Worm (Caenorhabditis elegans): ENCODE results near the gene ubc-19.

- TF ChIP-seq snpc-4 (tag; optimal IDR thresholded peaks at IDR 0.05) (no peak), lsy-2 (tag; optimal IDR thresholded peaks at IDR 0.05) (no peak), nhr-237 (tag; optimal IDR thresholded peaks at IDR 0.05) (no peak), unc-62 (GFP tag; optimal IDR thresholded peaks at IDR 0.05) (no peak), ztf-11 (tag; optimal IDR thresholded peaks at IDR 0.05) (no peak), unc-39 (tag; optimal IDR thresholded peaks at IDR 0.05) (no peak), pha-4 (tag; optimal IDR thresholded peaks at IDR 0.05) (no peak), nhr-76 (tag; optimal IDR thresholded peaks at IDR 0.05) (no peak), bed-3 (GFP tag; optimal IDR thresholded peaks at IDR 0.05) (no peak), ceh-39 (tag; optimal IDR thresholded peaks at IDR 0.05) (no peak), M03D4.4 (tag; optimal IDR thresholded peaks at IDR 0.05) (no peak), elt-3 (tag; optimal IDR thresholded peaks at IDR 0.05) (no peak), nhr-28 (tag; optimal IDR thresholded peaks at IDR 0.05) (no peak)
These were observed 5.9 kb upstream of the ubc-19 start for ce11 chrV:18695469-18695868.
